Worm (Caenorhabditis elegans) whole organism, late embryonic: ENCODE measurements around the gene crh-2.

Source experiments
- K02D7.2 ChIP-seq: sonication (generic microtip); optimal IDR thresholded peaks from 2 replicates; lab custom pipeline; 2017; ENCODE audit warnings: mild to moderate bottlenecking, missing genetic modification characterization, missing compliant biosample characterization
- pqm-1 ChIP-seq: sonication (generic microtip); optimal IDR thresholded peaks from 2 replicates; lab custom pipeline; 2016; ENCODE audit warnings: missing genetic modification characterization, missing compliant biosample characterization
- sox-4 ChIP-seq: sonication (generic microtip); optimal IDR thresholded peaks from 2 replicates; lab custom pipeline; 2017; ENCODE audit warnings: mild to moderate bottlenecking, missing genetic modification characterization, inconsistent platforms, missing compliant biosample characterization
- tbx-2 ChIP-seq: sonication (generic microtip); optimal IDR thresholded peaks from 2 replicates; lab custom pipeline; 2016; ENCODE audit warnings: missing genetic modification characterization, missing compliant biosample characterization
- ttx-3 ChIP-seq: sonication (generic microtip); optimal IDR thresholded peaks from 2 replicates; lab custom pipeline; 2016; ENCODE audit warnings: missing genetic modification reagents, missing genetic modification characterization, missing compliant biosample characterization

DNA sequence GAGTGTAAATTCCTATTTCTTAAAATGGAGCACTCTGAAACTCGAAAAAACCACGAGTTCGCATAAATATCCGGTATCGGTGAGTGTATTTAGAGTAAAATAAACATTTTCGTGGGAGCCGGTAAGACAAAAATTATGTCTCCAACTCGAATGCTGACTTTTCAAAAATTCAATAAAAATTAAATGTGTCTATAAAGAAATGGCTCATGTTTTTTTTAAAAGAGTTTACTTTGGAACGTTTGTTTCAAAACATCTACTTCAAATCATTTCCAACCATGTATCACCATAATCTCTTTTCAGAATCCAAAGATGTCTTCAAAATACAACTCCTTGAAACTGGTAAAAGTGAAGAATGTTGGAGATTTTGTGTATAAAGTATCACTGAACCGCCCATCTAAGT, 44.8 kb downstream of the crh-2 start, which contains the start of gene F58A6.1:
- no peak for TF ChIP-seq sox-4 (tag; lab: Kevin White, UChicago)
- no peak for TF ChIP-seq ttx-3 (tag; lab: Kevin White, UChicago)
- TF ChIP-seq pqm-1 (tag; lab: Kevin White, UChicago) = no peak
- no peak for TF ChIP-seq K02D7.2
- TF ChIP-seq tbx-2 (tag; lab: Kevin White, UChicago) = no peak
